Fruit fly (Drosophila melanogaster) S2 (cell line): Measurements from ENCODE around the gene alpha-Est8.

Experiments used
- CG8478 ChIP-seq: fragments of >200 bp; optimal IDR thresholded peaks from 2 replicates; lab custom pipeline; 2018
- CTCF ChIP-seq, 2 experiments: fragments of >200 bp; optimal IDR thresholded peaks; 2 replicates each; lab custom pipeline; 2018

alpha-Est8 gene

dm6 chr3R:7489902-7490301 lies 25.6 kb downstream of the alpha-Est8 start:
- TF ChIP-seq CTCF (optimal IDR thresholded peaks at IDR 0.05; lab: Kevin White, UChicago) (no peak), CG8478 (lab: Kevin White, UChicago) (no peak)

dm6 chr3R:7475708-7476107 lies 39.8 kb downstream of the alpha-Est8 start:
- TF ChIP-seq CTCF (optimal IDR thresholded peaks at IDR 0.05; lab: Kevin White, UChicago) (no peak), CG8478 (lab: Kevin White, UChicago) (no peak)

dm6 chr3R:7474616-7475120 lies 40.8 kb downstream of the alpha-Est8 start:
- TF ChIP-seq CG8478 (lab: Kevin White, UChicago) (no peak), CTCF (optimal IDR thresholded peaks at IDR 0.05; lab: Kevin White, UChicago) (no peak)

dm6 chr3R:7473767-7474254 lies 41.7 kb downstream of the alpha-Est8 start, which contains the start of gene CG1142:
Gene CG1142 (minus strand): TSS chr3R:7473781.
- TF ChIP-seq CG8478 (lab: Kevin White, UChicago): no peak
- no peak for TF ChIP-seq CTCF (optimal IDR thresholded peaks at IDR 0.05; lab: Kevin White, UChicago)

DNA sequence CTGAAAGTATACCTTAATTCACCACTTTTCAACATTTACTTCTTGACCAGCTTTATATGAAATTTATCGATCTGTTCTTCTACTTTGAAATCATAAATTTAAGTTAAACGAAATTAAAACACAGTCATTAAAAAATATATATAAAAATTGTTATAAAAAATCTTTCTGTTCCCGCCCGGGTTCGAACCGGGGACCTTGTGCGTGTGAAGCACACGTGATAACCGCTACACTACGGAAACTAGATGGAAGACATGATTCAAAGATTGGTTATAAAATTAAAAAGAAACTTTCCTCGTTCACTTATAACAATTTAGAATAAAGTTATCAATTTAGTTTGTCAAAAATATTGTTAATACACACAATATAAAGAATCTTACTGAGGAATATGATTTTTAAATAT lies 43.6 kb downstream of the alpha-Est8 start:
- TF ChIP-seq CTCF (optimal IDR thresholded peaks at IDR 0.05; lab: Kevin White, UChicago): no peak
- no peak for TF ChIP-seq CG8478 (lab: Kevin White, UChicago)
